Fruit fly (Drosophila melanogaster) whole organism, wandering third instar larva: ENCODE data around the gene mRpL38.

Experiments used
- CG32264 ChIP-seq: fragments of 200-800 bp; sonication (Bioruptor generic); optimal IDR thresholded peaks from 2 replicates; lab custom pipeline; 2016; ENCODE audit warnings: missing biosample characterization, missing genetic modification characterization
- CrebA ChIP-seq: fragments of 200-800 bp; sonication (Bioruptor generic); optimal IDR thresholded peaks from 2 replicates; lab custom pipeline; 2016; ENCODE audit warnings: missing biosample characterization, mild to moderate bottlenecking, missing genetic modification characterization, borderline replicate concordance
- Dfd ChIP-seq: fragments of >200 bp; optimal IDR thresholded peaks from 2 replicates; lab custom pipeline; 2017; ENCODE audit warnings: missing biosample characterization, missing genetic modification characterization
- Hnf4 ChIP-seq: fragments of 200-800 bp; sonication (Bioruptor generic); optimal IDR thresholded peaks from 2 replicates; lab custom pipeline; 2016; ENCODE audit warnings: missing biosample characterization, mild to moderate bottlenecking, missing genetic modification characterization
- Hr78 ChIP-seq: fragments of >200 bp; optimal IDR thresholded peaks from 2 replicates; lab custom pipeline; 2017; ENCODE audit warnings: missing biosample characterization, missing genetic modification characterization
- Vsx2 ChIP-seq: fragments of 200-300, 225-300 bp; sonication (Bioruptor generic); optimal IDR thresholded peaks from 2 replicates; lab custom pipeline; 2018; ENCODE audit warnings: missing biosample characterization, missing genetic modification characterization; ENCODE audit not compliant: partially characterized antibody
- dmrt93B ChIP-seq: fragments of 200-800 bp; sonication (Bioruptor generic); optimal IDR thresholded peaks from 2 replicates; lab custom pipeline; 2018; ENCODE audit warnings: missing biosample characterization, mild to moderate bottlenecking, missing genetic modification characterization
- fru ChIP-seq: fragments of 200-800 bp; sonication (Bioruptor generic); optimal IDR thresholded peaks from 3 replicates; lab custom pipeline; 2016; ENCODE audit warnings: missing biosample characterization, mild to moderate bottlenecking, missing genetic modification characterization
- sv ChIP-seq: fragments of 200-800 bp; sonication (Bioruptor generic); optimal IDR thresholded peaks from 3 replicates; lab custom pipeline; 2016; ENCODE audit warnings: missing biosample characterization, missing genetic modification characterization
- tai ChIP-seq: sonication (Bioruptor generic); optimal IDR thresholded peaks from 2 replicates; lab custom pipeline; 2016; ENCODE audit warnings: missing biosample characterization, missing genetic modification characterization

Gene mRpL38

dm6 chrX:14265149-14265548 is 39.1 kb downstream of the mRpL38 start:
- TF ChIP-seq Dfd (peak; percentile 11), Hr78 (GFP tag; lab: Kevin White, UChicago) (no peak)

- no peak for TF ChIP-seq CrebA (GFP tag; lab: Kevin White, UChicago)
- no peak for TF ChIP-seq Vsx2 (GFP tag; lab: Kevin White, UChicago)
These were observed 40.0 kb downstream of the mRpL38 start, which contains the start of the genes CG13404 and na for dm6 chrX:14266075-14266474. TSS of gene CG13404 (minus strand) at chrX:14266250. TSS of gene na (plus strand) at chrX:14266367.

- TF ChIP-seq CG32264: no peak
- no peak for TF ChIP-seq Hr78 (GFP tag; lab: Kevin White, UChicago)
- no peak for TF ChIP-seq sv (GFP tag; lab: Kevin White, UChicago)
- TF ChIP-seq Hnf4 (GFP tag; lab: Kevin White, UChicago): no peak
- no peak for TF ChIP-seq tai
- no peak for TF ChIP-seq dmrt93B (GFP tag; lab: Kevin White, UChicago)
- TF ChIP-seq fru (GFP tag; lab: Kevin White, UChicago): no peak
- TF ChIP-seq, all 38 proteins: peak for 0
These were observed 51.3 kb downstream of the mRpL38 start, which contains the start of gene Muc12Ea for dm6 chrX:14277435-14277834. TSS of gene Muc12Ea (plus strand) at chrX:14277735.
